Fruit fly (Drosophila melanogaster) whole organism, embryonic: ENCODE measurements around the gene Spx.
A peak's percentile ranks its signal among the peaks of the same experiment; 100 is the strongest.

ENCODE experiments used
- B-H2 ChIP-seq: fragments of 200-800 bp; sonication (Bioruptor generic); optimal IDR thresholded peaks from 2 replicates; lab custom pipeline; 2018; ENCODE audit warnings: missing biosample characterization, mild to moderate bottlenecking, missing genetic modification characterization
- Bdp1 ChIP-seq: fragments of 200-800 bp; sonication (Bioruptor generic); optimal IDR thresholded peaks from 3 replicates; lab custom pipeline; 2016; ENCODE audit warnings: missing biosample characterization, missing genetic modification characterization
- CG11696 ChIP-seq: fragments of 200-800 bp; sonication (Bioruptor generic); IDR thresholded peaks from 2 replicates; pipeline ENCODE4 v1.3.6; 2022; ENCODE audit warnings: missing biosample characterization, missing genetic modification characterization
- CG12942 ChIP-seq: fragments of 200-800 bp; sonication (Bioruptor generic); optimal IDR thresholded peaks from 3 replicates; lab custom pipeline; 2016; ENCODE audit warnings: missing biosample characterization, missing genetic modification characterization
- CG13894 ChIP-seq: fragments of 200-800 bp; sonication (Bioruptor generic); optimal IDR thresholded peaks from 3 replicates; lab custom pipeline; 2018; ENCODE audit warnings: missing biosample characterization, mild to moderate bottlenecking, missing genetic modification characterization, moderate library complexity
- CG14441 ChIP-seq: fragments of 200-800 bp; sonication (Bioruptor generic); IDR thresholded peaks from 2 replicates; pipeline ENCODE4 v1.3.6; 2022; ENCODE audit warnings: missing biosample characterization, missing genetic modification characterization
- CG16815 ChIP-seq: fragments of 200-800 bp; sonication (Bioruptor generic); optimal IDR thresholded peaks from 3 replicates; lab custom pipeline; 2017; ENCODE audit warnings: missing biosample characterization, mild to moderate bottlenecking, missing genetic modification characterization
- CG17829 ChIP-seq: fragments of 200-800 bp; optimal IDR thresholded peaks from 2 replicates; lab custom pipeline; 2019; ENCODE audit warnings: missing biosample characterization, mild to moderate bottlenecking, missing genetic modification characterization, moderate library complexity
- CG1832 ChIP-seq: fragments of 200-800 bp; sonication (Bioruptor generic); optimal IDR thresholded peaks from 2 replicates; lab custom pipeline; 2017; ENCODE audit warnings: missing biosample characterization, mild to moderate bottlenecking, missing genetic modification characterization, inconsistent platforms
- CG2120 ChIP-seq: fragments of 200-800 bp; sonication (Bioruptor generic); optimal IDR thresholded peaks from 3 replicates; lab custom pipeline; 2016; ENCODE audit warnings: missing biosample characterization, missing genetic modification characterization
- CG2678 ChIP-seq: fragments of 200-800 bp; sonication (Bioruptor generic); optimal IDR thresholded peaks from 3 replicates; lab custom pipeline; 2019; ENCODE audit warnings: missing biosample characterization, mild to moderate bottlenecking, missing genetic modification characterization, moderate library complexity
- CG3065 ChIP-seq: fragments of 200-800 bp; sonication (Bioruptor generic); optimal IDR thresholded peaks from 2 replicates; lab custom pipeline; 2016; ENCODE audit warnings: missing biosample characterization, missing genetic modification characterization
- CG31441 ChIP-seq: fragments of 200-800 bp; sonication (Bioruptor generic); IDR thresholded peaks from 2 replicates; pipeline ENCODE4 v1.3.6; 2022; ENCODE audit warnings: missing biosample characterization, missing genetic modification characterization
- CG32767 ChIP-seq: fragments of 200-800 bp; sonication (Bioruptor generic); IDR thresholded peaks from 2 replicates; pipeline ENCODE4 v1.3.6; 2022; ENCODE audit warnings: missing biosample characterization, missing genetic modification characterization
- CG42726 ChIP-seq: fragments of 200-800 bp; sonication (Bioruptor generic); IDR thresholded peaks from 2 replicates; pipeline ENCODE4 v1.3.6; 2022; ENCODE audit warnings: missing biosample characterization, missing genetic modification characterization; ENCODE audit not compliant: partially characterized antibody
- CG5245 ChIP-seq: fragments of 200-800 bp; sonication (Bioruptor generic); optimal IDR thresholded peaks from 3 replicates; lab custom pipeline; 2016; ENCODE audit warnings: missing biosample characterization, missing genetic modification characterization
- CG7963 ChIP-seq: fragments of 200-800 bp; sonication (Bioruptor generic); IDR thresholded peaks from 3 replicates; pipeline ENCODE4 v1.3.6; 2022; ENCODE audit warnings: missing biosample characterization, missing genetic modification characterization; ENCODE audit not compliant: partially characterized antibody
- CG8281 ChIP-seq: fragments of 200-800 bp; sonication (Bioruptor generic); optimal IDR thresholded peaks from 2 replicates; lab custom pipeline; 2018; ENCODE audit warnings: missing biosample characterization, mild to moderate bottlenecking, missing genetic modification characterization, moderate library complexity
- CG8924 ChIP-seq: fragments of 200-800 bp; optimal IDR thresholded peaks from 3 replicates; lab custom pipeline; 2019; ENCODE audit warnings: missing biosample characterization, mild to moderate bottlenecking, missing genetic modification characterization, moderate library complexity
- CG9215 ChIP-seq: fragments of 200-800 bp; sonication (Bioruptor generic); IDR thresholded peaks from 2 replicates; pipeline ENCODE4 v1.3.6; 2022; ENCODE audit warnings: missing biosample characterization, missing genetic modification characterization
- CoRest ChIP-seq: fragments of 200-800 bp; sonication (Bioruptor generic); optimal IDR thresholded peaks from 3 replicates; lab custom pipeline; 2018; ENCODE audit warnings: missing biosample characterization, mild to moderate bottlenecking, missing genetic modification characterization, moderate library complexity
- Dbx ChIP-seq: fragments of 200-800 bp; sonication (Bioruptor generic); IDR thresholded peaks from 3 replicates; pipeline ENCODE4 v1.3.6; 2022; ENCODE audit warnings: missing biosample characterization, missing genetic modification characterization
- Dp ChIP-seq: fragments of 200-800 bp; sonication (Bioruptor generic); optimal IDR thresholded peaks from 2 replicates; lab custom pipeline; 2018; ENCODE audit warnings: missing biosample characterization, mild to moderate bottlenecking, missing genetic modification characterization, moderate library complexity
- Dref ChIP-seq: fragments of 200-800 bp; sonication (Bioruptor generic); IDR thresholded peaks from 2 replicates; pipeline ENCODE4 v1.3.6; 2022; ENCODE audit warnings: missing biosample characterization, missing genetic modification characterization
- Ets65A ChIP-seq: fragments of 200-800 bp; sonication (Bioruptor generic); peaks from one replicate; lab custom pipeline; 2016; ENCODE audit warnings: missing biosample characterization, missing genetic modification characterization
- Gsc ChIP-seq: fragments of 200-800 bp; sonication (Bioruptor generic); IDR thresholded peaks from 2 replicates; pipeline ENCODE4 v1.3.6; 2022; ENCODE audit warnings: missing biosample characterization, missing genetic modification characterization
- Myb ChIP-seq: fragments of 200-800 bp; sonication (Bioruptor generic); optimal IDR thresholded peaks from 2 replicates; lab custom pipeline; 2016; ENCODE audit warnings: missing biosample characterization, missing genetic modification characterization
- abd-A ChIP-seq: fragments of 200-800 bp; sonication (Bioruptor generic); optimal IDR thresholded peaks from 3 replicates; lab custom pipeline; 2019; ENCODE audit warnings: missing biosample characterization, mild to moderate bottlenecking, missing genetic modification characterization, moderate library complexity
- al ChIP-seq: fragments of 200-800 bp; sonication (Bioruptor generic); IDR thresholded peaks from 2 replicates; pipeline ENCODE4 v1.3.6; 2022; ENCODE audit warnings: missing biosample characterization, missing genetic modification characterization
- ase ChIP-seq: fragments of 200-800 bp; sonication (Bioruptor generic); IDR thresholded peaks from 3 replicates; pipeline ENCODE4 v1.3.6; 2022; ENCODE audit warnings: missing biosample characterization, missing genetic modification characterization
- dan ChIP-seq: fragments of 200-800 bp; sonication (Bioruptor generic); IDR thresholded peaks from 2 replicates; pipeline ENCODE4 v1.3.6; 2022; ENCODE audit warnings: missing biosample characterization, missing genetic modification characterization
- dmrt99B ChIP-seq: fragments of 200-800 bp; sonication (Bioruptor generic); optimal IDR thresholded peaks from 2 replicates; lab custom pipeline; 2018; ENCODE audit warnings: missing biosample characterization, mild to moderate bottlenecking, missing genetic modification characterization, moderate library complexity
- ems ChIP-seq: fragments of 200-800 bp; sonication (Bioruptor generic); optimal IDR thresholded peaks from 3 replicates; lab custom pipeline; 2016; ENCODE audit warnings: missing biosample characterization, missing genetic modification characterization
- fd64A ChIP-seq: fragments of 200-800 bp; sonication (Bioruptor generic); optimal IDR thresholded peaks from 3 replicates; lab custom pipeline; 2018; ENCODE audit warnings: missing biosample characterization, mild to moderate bottlenecking, missing genetic modification characterization
- fd96Cb ChIP-seq: fragments of 200-800 bp; sonication (Bioruptor generic); optimal IDR thresholded peaks from 2 replicates; lab custom pipeline; 2018; ENCODE audit warnings: missing biosample characterization, mild to moderate bottlenecking, missing genetic modification characterization, moderate library complexity
- fu2 ChIP-seq: fragments of 200-800 bp; sonication (Bioruptor generic); optimal IDR thresholded peaks from 2 replicates; lab custom pipeline; 2016; ENCODE audit warnings: missing biosample characterization, missing genetic modification characterization
- kay ChIP-seq: fragments of 200-800 bp; sonication (Bioruptor generic); optimal IDR thresholded peaks from 2 replicates; lab custom pipeline; 2016; ENCODE audit warnings: missing biosample characterization, missing genetic modification characterization
- lilli ChIP-seq: fragments of 200-800 bp; sonication (Bioruptor generic); optimal IDR thresholded peaks from 3 replicates; lab custom pipeline; 2016; ENCODE audit warnings: missing biosample characterization, missing genetic modification characterization
- mld ChIP-seq: fragments of 200-800 bp; sonication (Bioruptor generic); IDR thresholded peaks from 3 replicates; pipeline ENCODE4 v1.3.6; 2022; ENCODE audit warnings: missing biosample characterization, missing genetic modification characterization; ENCODE audit not compliant: partially characterized antibody
- odd ChIP-seq: fragments of 200-800 bp; sonication (Bioruptor generic); optimal IDR thresholded peaks from 2 replicates; lab custom pipeline; 2017; ENCODE audit warnings: missing biosample characterization, mild to moderate bottlenecking, missing genetic modification characterization
- p53 ChIP-seq: fragments of 200-800 bp; sonication (Bioruptor generic); optimal IDR thresholded peaks from 2 replicates; lab custom pipeline; 2016; ENCODE audit warnings: missing biosample characterization, missing genetic modification characterization
- phol ChIP-seq: fragments of 200-800 bp; sonication (Bioruptor generic); optimal IDR thresholded peaks from 3 replicates; lab custom pipeline; 2018; ENCODE audit warnings: missing biosample characterization, mild to moderate bottlenecking, missing genetic modification characterization, moderate library complexity
- pita ChIP-seq: fragments of 200-800 bp; sonication (Bioruptor generic); optimal IDR thresholded peaks from 2 replicates; lab custom pipeline; 2017; ENCODE audit warnings: missing biosample characterization, mild to moderate bottlenecking, missing genetic modification characterization
- prd ChIP-seq, 3 experiments: fragments of >200 bp in 2 of 3; fragments of 200-800 bp in 1 of 3; sonication (Bioruptor generic) in 1 of 3; optimal IDR thresholded peaks in 2 of 3; IDR thresholded peaks in 1 of 3; 2 replicates in 2 of 3; 3 replicates in 1 of 3; pipeline versions ENCODE4 v1.3.6 to Lab custom; 2017 to 2022; ENCODE audit warnings: missing biosample characterization in 1 of 3, missing genetic modification characterization in 1 of 3
- pum ChIP-seq: fragments of 200-800 bp; sonication (Bioruptor generic); optimal IDR thresholded peaks from 2 replicates; lab custom pipeline; 2016; ENCODE audit warnings: missing biosample characterization, missing genetic modification characterization
- sisA ChIP-seq: fragments of 200-800 bp; sonication (Bioruptor generic); IDR thresholded peaks from 2 replicates; pipeline ENCODE4 v1.3.6; 2022; ENCODE audit warnings: missing biosample characterization, missing genetic modification characterization
- sob ChIP-seq: fragments of 200-800 bp; sonication (Bioruptor generic); IDR thresholded peaks from 2 replicates; pipeline ENCODE4 v1.3.6; 2022; ENCODE audit warnings: missing biosample characterization, missing genetic modification characterization
- tgo ChIP-seq: fragments of 200-800 bp; sonication (Bioruptor generic); IDR thresholded peaks from 3 replicates; pipeline ENCODE4 v1.3.6; 2022; ENCODE audit warnings: missing biosample characterization, missing genetic modification characterization
- unc-4 ChIP-seq: fragments of 200-800 bp; sonication (Bioruptor generic); IDR thresholded peaks from 2 replicates; pipeline ENCODE4 v1.3.6; 2022; ENCODE audit warnings: missing biosample characterization, missing genetic modification characterization; ENCODE audit not compliant: partially characterized antibody
- vfl ChIP-seq: fragments of 200-800 bp; sonication (Bioruptor generic); optimal IDR thresholded peaks from 2 replicates; lab custom pipeline; 2016; ENCODE audit warnings: missing biosample characterization, missing genetic modification characterization
- wdn ChIP-seq: fragments of 200-800 bp; sonication (Bioruptor generic); IDR thresholded peaks from 2 replicates; pipeline ENCODE4 v1.3.6; 2022; ENCODE audit warnings: missing biosample characterization, missing genetic modification characterization

Spx gene

dm6 chrX:6295129-6295539, 39.5 kb downstream of the Spx start, which contains the start of the genes CG15891 and CG3815 (continued):
- TF ChIP-seq fd64A (GFP tag; lab: Kevin White, UChicago) (no peak), mld (GFP tag; lab: Robert Waterston, UW) (no peak), CG16815 (peak; percentile 28), CG31441 (no peak; the same call in 1 of the 2 replicates), unc-4 (GFP tag; lab: Robert Waterston, UW) (peak; percentile 59; the same call in 1 of the 2 replicates), CG2120 (GFP tag; lab: Kevin White, UChicago) (peak; percentile 73), CG32767 (GFP tag; lab: Robert Waterston, UW) (0 out of 2 replicates have a peak, but pooled peaks have one; percentile 28), sob (GFP tag; lab: Robert Waterston, UW) (peak; percentile 46; the same call in 1 of the 2 replicates), p53 (GFP tag; lab: Kevin White, UChicago) (peak; percentile 33), dan (GFP tag; lab: Robert Waterston, UW) (no peak), dmrt99B (no peak), Gsc (GFP tag; lab: Robert Waterston, UW) (no peak), Ets65A (GFP tag; lab: Kevin White, UChicago) (peak; percentile 94), CG42726 (GFP tag; lab: Robert Waterston, UW) (0 out of 2 replicates have a peak, but pooled peaks have one; percentile 8), fd96Cb (tag; lab: Kevin White, UChicago) (no peak), pita (GFP tag; lab: Kevin White, UChicago) (no peak), CG5245 (no peak), sisA (GFP tag; lab: Robert Waterston, UW) (peak; percentile 51), CG8281 (no peak), tgo (GFP tag; lab: Robert Waterston, UW) (peak; percentile 49; the same call in 1 of the 3 replicates), CG8924 (tag; lab: Kevin White, UChicago) (peak; percentile 55), Bdp1 (GFP tag; lab: Kevin White, UChicago) (peak; percentile 18), wdn (GFP tag; lab: Robert Waterston, UW) (0 out of 2 replicates have a peak, but pooled peaks have one; percentile 41), lilli (GFP tag; lab: Kevin White, UChicago) (peak; percentile 68), prd (optimal IDR thresholded peaks at IDR 0.05; lab: Kevin White, UChicago) (no peak), prd (GFP tag; IDR thresholded peaks at IDR 0.05; lab: Robert Waterston, UW) (peak; percentile 71), pum (GFP tag; lab: Kevin White, UChicago) (peak; percentile 57), CG2678 (tag; lab: Kevin White, UChicago) (no peak), phol (tag; lab: Kevin White, UChicago) (peak; percentile 71), B-H2 (GFP tag; lab: Kevin White, UChicago) (no peak), CG14441 (GFP tag; lab: Robert Waterston, UW) (peak; percentile 48; the same call in 1 of the 2 replicates), CG3065 (GFP tag; lab: Kevin White, UChicago) (no peak), kay (GFP tag; lab: Kevin White, UChicago) (no peak), CG12942 (no peak), CG9215 (GFP tag; lab: Robert Waterston, UW) (peak; percentile 68), CoRest (peak; percentile 77), Dref (GFP tag; lab: Robert Waterston, UW) (peak; percentile 67), odd (GFP tag; lab: Kevin White, UChicago) (no peak), Dp (GFP tag; lab: Kevin White, UChicago) (peak; percentile 18), CG7963 (GFP tag; lab: Robert Waterston, UW) (no peak), CG13894 (tag; lab: Kevin White, UChicago) (peak; percentile 57), Myb (GFP tag; lab: Kevin White, UChicago) (peak; percentile 91), abd-A (tag; lab: Kevin White, UChicago) (no peak), al (GFP tag; lab: Robert Waterston, UW) (peak; percentile 50; the same call in 1 of the 2 replicates), ems (no peak), CG1832 (GFP tag; lab: Kevin White, UChicago) (no peak), fu2 (GFP tag; lab: Kevin White, UChicago) (peak; percentile 49), Dbx (GFP tag; lab: Robert Waterston, UW) (peak; percentile 52; the same call in 1 of the 3 replicates), ase (GFP tag; lab: Robert Waterston, UW) (no peak), vfl (GFP tag; lab: Kevin White, UChicago) (no peak), CG17829 (tag; lab: Kevin White, UChicago) (peak; percentile 46), CG11696 (GFP tag; lab: Robert Waterston, UW) (no peak)
